Worm (Caenorhabditis elegans) whole organism, early embryonic: Measurements from ENCODE around the gene srx-39.

Source experiments
- ama-1 ChIP-seq: fragments of 150-350 bp; optimal IDR thresholded peaks from 2 replicates; lab custom pipeline; 2014
- flt-1 ChIP-seq: fragments of 200-800 bp; sonication (Bioruptor generic); IDR thresholded peaks from 2 replicates; pipeline ENCODE4 v1.3.6; 2022; ENCODE audit warnings: missing genetic modification characterization, missing compliant biosample characterization
- hnd-1 ChIP-seq: sonication (generic microtip); optimal IDR thresholded peaks from 2 replicates; lab custom pipeline; 2016; ENCODE audit warnings: missing genetic modification characterization, missing compliant biosample characterization

ce11 chrV:5119109-5119508, 38.5 kb downstream of the srx-39 start, which contains the start of gene C04F5.9:
- no peak for TF ChIP-seq ama-1 (lab: Kevin White, UChicago)
- TF ChIP-seq hnd-1 (tag; lab: Kevin White, UChicago) = no peak
- no peak for TF ChIP-seq flt-1 (GFP tag; lab: Robert Waterston, UW)
